Worm (Caenorhabditis elegans) whole organism, young adult: ENCODE data around the gene T09A12.8.

Source experiments
- B0261.1 ChIP-seq: sonication (generic microtip); optimal IDR thresholded peaks from 2 replicates; lab custom pipeline; 2016; ENCODE audit warnings: mild to moderate bottlenecking, missing genetic modification characterization, moderate library complexity, missing compliant biosample characterization
- C17E4.6 ChIP-seq: fragments of 200-800 bp; sonication (Bioruptor generic); IDR thresholded peaks from 2 replicates; pipeline ENCODE4 v1.3.6; 2022; ENCODE audit warnings: missing genetic modification reagents, missing genetic modification characterization, missing compliant biosample characterization
- F49E8.2 ChIP-seq: sonication (generic microtip); optimal IDR thresholded peaks from 3 replicates; lab custom pipeline; 2017; ENCODE audit warnings: missing genetic modification characterization, mild to moderate bottlenecking, missing compliant biosample characterization, antibody characterized with exemption, moderate library complexity; ENCODE audit not compliant: insufficient read depth
- F55B11.4 ChIP-seq: sonication (generic microtip); optimal IDR thresholded peaks from 2 replicates; lab custom pipeline; 2016; ENCODE audit warnings: missing compliant biosample characterization, missing genetic modification characterization, borderline replicate concordance; ENCODE audit not compliant: insufficient read depth
- F57A8.1 ChIP-seq: fragments of 200-800 bp; sonication (Bioruptor generic); optimal IDR thresholded peaks from 2 replicates; lab custom pipeline; 2018; ENCODE audit warnings: mild to moderate bottlenecking, missing genetic modification characterization, moderate library complexity, missing compliant biosample characterization
- T07F8.4 ChIP-seq: sonication (generic microtip); optimal IDR thresholded peaks from 2 replicates; lab custom pipeline; 2016; ENCODE audit warnings: mild to moderate bottlenecking, missing genetic modification characterization, moderate library complexity, missing compliant biosample characterization
- T26A5.8 ChIP-seq: sonication (generic microtip); optimal IDR thresholded peaks from 2 replicates; lab custom pipeline; 2016; ENCODE audit warnings: missing genetic modification characterization, missing compliant biosample characterization
- Y53G8AR.9 ChIP-seq: fragments of 200-800 bp; sonication (Bioruptor generic); conservative IDR thresholded peaks from 2 replicates; pipeline ENCODE4 v1.3.6; 2022; ENCODE audit warnings: missing genetic modification reagents, missing genetic modification characterization, missing compliant biosample characterization
- ZK185.1 ChIP-seq: sonication (generic microtip); optimal IDR thresholded peaks from 2 replicates; lab custom pipeline; 2016; ENCODE audit warnings: mild to moderate bottlenecking, missing genetic modification characterization, missing compliant biosample characterization; ENCODE audit not compliant: poor library complexity, severe bottlenecking
- athp-1 ChIP-seq: sonication (generic microtip); optimal IDR thresholded peaks from 2 replicates; lab custom pipeline; 2017; ENCODE audit warnings: mild to moderate bottlenecking, missing genetic modification characterization, missing compliant biosample characterization
- cebp-1 ChIP-seq, 2 experiments: fragments of 200-800 bp in 1 of 2; sonication (Bioruptor generic) in 1 of 2; sonication (generic microtip) in 1 of 2; IDR thresholded peaks in 1 of 2; optimal IDR thresholded peaks in 1 of 2; 2 replicates each; pipeline versions ENCODE4 v1.3.6 to Lab custom; 2017 to 2022; ENCODE audit warnings: missing compliant biosample characterization in 2 of 2, missing genetic modification characterization in 2 of 2, mild to moderate bottlenecking in 1 of 2, missing genetic modification reagents in 1 of 2, moderate library complexity in 1 of 2
- ceh-100 ChIP-seq: fragments of 200-800 bp; sonication (Bioruptor generic); IDR thresholded peaks from 2 replicates; pipeline ENCODE4 v1.3.6; 2022; ENCODE audit warnings: missing genetic modification reagents, missing genetic modification characterization, missing compliant biosample characterization
- ceh-79 ChIP-seq: sonication (generic microtip); optimal IDR thresholded peaks from 2 replicates; lab custom pipeline; 2017; ENCODE audit warnings: mild to moderate bottlenecking, missing genetic modification characterization, missing compliant biosample characterization
- chd-7 ChIP-seq: sonication (generic microtip); optimal IDR thresholded peaks from 2 replicates; lab custom pipeline; 2016; ENCODE audit warnings: mild to moderate bottlenecking, missing genetic modification characterization, moderate library complexity, missing compliant biosample characterization
- dox-1 ChIP-seq: fragments of 200-800 bp; sonication (Bioruptor generic); IDR thresholded peaks from 2 replicates; pipeline ENCODE4 v1.3.6; 2022; ENCODE audit warnings: missing genetic modification reagents, missing genetic modification characterization, missing compliant biosample characterization
- efl-1 ChIP-seq: fragments of 150-350 bp; optimal IDR thresholded peaks from 2 replicates; lab custom pipeline; 2014; ENCODE audit warnings: missing biosample characterization, missing genetic modification reagents, missing genetic modification characterization
- egl-44 ChIP-seq: fragments of 200-800 bp; sonication (Bioruptor generic); IDR thresholded peaks from 2 replicates; pipeline ENCODE4 v1.3.6; 2022; ENCODE audit warnings: missing genetic modification reagents, missing genetic modification characterization, missing compliant biosample characterization
- ets-4 ChIP-seq: fragments of 200-800 bp; sonication (Bioruptor generic); optimal IDR thresholded peaks from 2 replicates; lab custom pipeline; 2018; ENCODE audit warnings: mild to moderate bottlenecking, missing genetic modification characterization, missing compliant biosample characterization
- him-1 ChIP-seq: sonication (generic microtip); optimal IDR thresholded peaks from 2 replicates; lab custom pipeline; 2016; ENCODE audit warnings: missing genotype, missing genetic modification reagents, missing genetic modification characterization, missing compliant biosample characterization
- hmg-1.2 ChIP-seq: fragments of 200-800 bp; sonication (Bioruptor generic); IDR thresholded peaks from 2 replicates; pipeline ENCODE4 v1.3.6; 2022; ENCODE audit warnings: missing genetic modification reagents, missing genetic modification characterization, missing compliant biosample characterization
- hmg-20 ChIP-seq: fragments of 200-800 bp; sonication (Bioruptor generic); IDR thresholded peaks from 2 replicates; pipeline ENCODE4 v1.3.6; 2022; ENCODE audit warnings: missing genetic modification reagents, missing genetic modification characterization, missing compliant biosample characterization
- let-526 ChIP-seq: fragments of 200-800 bp; sonication (Bioruptor generic); IDR thresholded peaks from 2 replicates; pipeline ENCODE4 v1.3.6; 2022; ENCODE audit warnings: missing genetic modification reagents, missing genetic modification characterization, missing compliant biosample characterization
- let-607 ChIP-seq, 2 experiments: fragments of 200-800 bp in 1 of 2; sonication (Bioruptor generic) in 1 of 2; sonication (generic microtip) in 1 of 2; optimal IDR thresholded peaks; 2 replicates each; lab custom pipeline; 2016 to 2018; ENCODE audit warnings: mild to moderate bottlenecking in 2 of 2, missing compliant biosample characterization in 2 of 2, missing genetic modification characterization in 2 of 2, moderate library complexity in 2 of 2, missing genotype in 1 of 2
- lin-26 ChIP-seq: fragments of 200-800 bp; sonication (Bioruptor generic); IDR thresholded peaks from 2 replicates; pipeline ENCODE4 v1.3.6; 2022; ENCODE audit warnings: missing genetic modification reagents, missing genetic modification characterization, missing compliant biosample characterization
- lin-35 ChIP-seq, 3 experiments: fragments of 150-350 bp in 2 of 3; sonication (generic microtip) in 1 of 3; optimal IDR thresholded peaks; 2 replicates each; lab custom pipeline; 2014 to 2018; ENCODE audit warnings: missing biosample characterization in 3 of 3, missing genetic modification characterization in 3 of 3, missing genetic modification reagents in 3 of 3
- lin-54 ChIP-seq: fragments of 200-800 bp; sonication (Bioruptor generic); optimal IDR thresholded peaks from 2 replicates; lab custom pipeline; 2018; ENCODE audit warnings: mild to moderate bottlenecking, missing genetic modification characterization, missing compliant biosample characterization
- lsy-27 ChIP-seq: sonication (generic microtip); optimal IDR thresholded peaks from 2 replicates; lab custom pipeline; 2017; ENCODE audit warnings: missing genetic modification characterization, mild to moderate bottlenecking, missing compliant biosample characterization, antibody characterized with exemption, missing genotype, borderline replicate concordance; ENCODE audit not compliant: insufficient read depth
- madf-10 ChIP-seq: sonication (generic microtip); optimal IDR thresholded peaks from 2 replicates; lab custom pipeline; 2016; ENCODE audit warnings: mild to moderate bottlenecking, missing genetic modification characterization, missing compliant biosample characterization
- madf-3 ChIP-seq: fragments of 200-800 bp; sonication (Bioruptor generic); IDR thresholded peaks from 2 replicates; pipeline ENCODE4 v1.3.6; 2022; ENCODE audit warnings: missing genetic modification reagents, missing genetic modification characterization, missing compliant biosample characterization
- madf-8 ChIP-seq: fragments of 200-800 bp; sonication (Bioruptor generic); conservative IDR thresholded peaks from 2 replicates; pipeline ENCODE4 v1.3.6; 2022; ENCODE audit warnings: missing genetic modification reagents, missing genetic modification characterization, missing compliant biosample characterization
- mcd-1 ChIP-seq: fragments of 200-800 bp; sonication (Bioruptor generic); IDR thresholded peaks from 2 replicates; pipeline ENCODE4 v1.3.6; 2022; ENCODE audit warnings: missing genetic modification reagents, missing genetic modification characterization, missing compliant biosample characterization
- mel-28 ChIP-seq: sonication (generic microtip); optimal IDR thresholded peaks from 2 replicates; lab custom pipeline; 2016; ENCODE audit warnings: borderline replicate concordance, mild to moderate bottlenecking, missing genetic modification characterization, missing compliant biosample characterization
- mes-4 ChIP-seq: sonication (generic microtip); optimal IDR thresholded peaks from 2 replicates; lab custom pipeline; 2016; ENCODE audit warnings: missing genotype, missing genetic modification characterization, missing compliant biosample characterization
- nfya-1 ChIP-seq: sonication (generic microtip); optimal IDR thresholded peaks from 2 replicates; lab custom pipeline; 2017; ENCODE audit warnings: antibody characterized with exemption, missing compliant biosample characterization, missing genetic modification characterization, borderline replicate concordance; ENCODE audit not compliant: insufficient read depth
- nhr-179 ChIP-seq: sonication (generic microtip); optimal IDR thresholded peaks from 2 replicates; lab custom pipeline; 2016; ENCODE audit warnings: mild to moderate bottlenecking, missing genetic modification characterization, missing compliant biosample characterization
- nhr-27 ChIP-seq: fragments of 200-800 bp; sonication (Bioruptor generic); optimal IDR thresholded peaks from 2 replicates; lab custom pipeline; 2018; ENCODE audit warnings: mild to moderate bottlenecking, missing genetic modification characterization, moderate library complexity, missing compliant biosample characterization
- nhr-80 ChIP-seq: sonication (generic microtip); optimal IDR thresholded peaks from 2 replicates; lab custom pipeline; 2016; ENCODE audit warnings: missing genetic modification characterization, missing compliant biosample characterization
- nhr-90 ChIP-seq: sonication (generic microtip); optimal IDR thresholded peaks from 2 replicates; lab custom pipeline; 2016; ENCODE audit warnings: missing genotype, mild to moderate bottlenecking, missing genetic modification characterization, missing compliant biosample characterization
- rcor-1 ChIP-seq: fragments of 200-800 bp; sonication (Bioruptor generic); IDR thresholded peaks from 2 replicates; pipeline ENCODE4 v1.3.6; 2022; ENCODE audit warnings: missing genetic modification reagents, missing genetic modification characterization, missing compliant biosample characterization
- rpc-1 ChIP-seq, 2 experiments: fragments of 150-350 bp in 1 of 2; sonication (generic microtip) in 1 of 2; optimal IDR thresholded peaks; 2 replicates each; lab custom pipeline; 2014 to 2018; ENCODE audit warnings: missing biosample characterization in 1 of 2, missing genetic modification characterization in 1 of 2, missing genetic modification reagents in 1 of 2, missing genotype in 1 of 2
- sea-2 ChIP-seq: fragments of 200-800 bp; sonication (Bioruptor generic); IDR thresholded peaks from 2 replicates; pipeline ENCODE4 v1.3.6; 2022; ENCODE audit warnings: missing genetic modification characterization, missing compliant biosample characterization
- snpc-4 ChIP-seq, 5 experiments: fragments of 150-350 bp in 1 of 5; sonication (generic microtip) in 4 of 5; optimal IDR thresholded peaks; 2 replicates each; lab custom pipeline; 2014 to 2018; ENCODE audit warnings: missing genetic modification characterization in 5 of 5, missing biosample characterization in 3 of 5, antibody characterized with exemption in 2 of 5, mild to moderate bottlenecking in 2 of 5, missing compliant biosample characterization in 2 of 5, missing genotype in 2 of 5, moderate library complexity in 2 of 5, missing genetic modification reagents in 1 of 5
- tlf-1 ChIP-seq: fragments of 200-800 bp; sonication (Bioruptor generic); optimal IDR thresholded peaks from 2 replicates; lab custom pipeline; 2018; ENCODE audit warnings: mild to moderate bottlenecking, missing genetic modification characterization, missing compliant biosample characterization
- zfh-2 ChIP-seq: fragments of 200-800 bp; sonication (Bioruptor generic); conservative IDR thresholded peaks from 2 replicates; pipeline ENCODE4 v1.3.6; 2022; ENCODE audit warnings: missing genetic modification reagents, missing genetic modification characterization, missing compliant biosample characterization
- ztf-6 ChIP-seq: fragments of 200-800 bp; sonication (Bioruptor generic); IDR thresholded peaks from 2 replicates; pipeline ENCODE4 v1.3.6; 2022; ENCODE audit warnings: missing genetic modification reagents, missing genetic modification characterization, missing compliant biosample characterization

T09A12.8 gene

ce11 chrIV:8252856-8253255 lies 9.4 kb upstream of the T09A12.8 start (continued):
- TF ChIP-seq Y53G8AR.9 (0 out of 2 replicates have a peak, but pooled peaks have one; percentile 35), rcor-1 (peak; percentile 71), ceh-100 (GFP tag; lab: Robert Waterston, UW) (peak; percentile 66), nhr-80 (tag; lab: Kevin White, UChicago) (peak; percentile 53), lin-54 (GFP tag; lab: Kevin White, UChicago) (peak; percentile 70), tlf-1 (GFP tag; lab: Kevin White, UChicago) (peak; percentile 69), chd-7 (tag; lab: Kevin White, UChicago) (no peak), B0261.1 (peak; percentile 91), snpc-4 (GFP tag; optimal IDR thresholded peaks at IDR 0.05; lab: Kevin White, UChicago) (peak; percentile 82), snpc-4 (tag; optimal IDR thresholded peaks at IDR 0.05; lab: Kevin White, UChicago) (peak; percentile 37 to 82 (median 66)), cebp-1 (GFP tag; IDR thresholded peaks at IDR 0.05; lab: Robert Waterston, UW) (no peak), cebp-1 (tag; optimal IDR thresholded peaks at IDR 0.05; lab: Kevin White, UChicago) (peak; percentile 80), ceh-79 (tag; lab: Kevin White, UChicago) (peak; percentile 75), lin-26 (GFP tag; lab: Robert Waterston, UW) (peak; percentile 97), rpc-1 (optimal IDR thresholded peaks at IDR 0.05; lab: Kevin White, UChicago) (peak; percentile 94), rpc-1 (tag; optimal IDR thresholded peaks at IDR 0.05; lab: Kevin White, UChicago) (peak; percentile 99), lsy-27 (tag; lab: Kevin White, UChicago) (peak; percentile 35), dox-1 (GFP tag; lab: Robert Waterston, UW) (no peak; the same call in 1 of the 2 replicates), ZK185.1 (tag; lab: Kevin White, UChicago) (peak; percentile 78), madf-8 (GFP tag; lab: Robert Waterston, UW) (no peak), T07F8.4 (tag; lab: Kevin White, UChicago) (peak; percentile 75), athp-1 (tag; lab: Kevin White, UChicago) (peak; percentile 86), hmg-20 (no peak; the same call in 1 of the 2 replicates), nhr-179 (tag; lab: Kevin White, UChicago) (peak; percentile 62), T26A5.8 (tag; lab: Kevin White, UChicago) (peak; percentile 68), lin-35 (GFP tag; optimal IDR thresholded peaks at IDR 0.05; lab: Kevin White, UChicago) (peak in 1 of 3 experiments; percentile 75), mel-28 (tag; lab: Kevin White, UChicago) (peak; percentile 88), him-1 (peak; percentile 98), ets-4 (GFP tag; lab: Kevin White, UChicago) (peak; percentile 51), egl-44 (GFP tag; lab: Robert Waterston, UW) (peak; percentile 60; the same call in 1 of the 2 replicates), ztf-6 (peak; percentile 77; the same call in 1 of the 2 replicates), zfh-2 (GFP tag; lab: Robert Waterston, UW) (no peak), mes-4 (peak; percentile 85), let-607 (tag; optimal IDR thresholded peaks at IDR 0.05; lab: Kevin White, UChicago) (peak; percentile 31 to 38), mcd-1 (GFP tag; lab: Robert Waterston, UW) (no peak; the same call in 1 of the 2 replicates), hmg-1.2 (GFP tag; lab: Robert Waterston, UW) (peak; percentile 71), madf-10 (tag; lab: Kevin White, UChicago) (peak; percentile 85), F49E8.2 (tag; lab: Kevin White, UChicago) (peak; percentile 88), nhr-90 (tag; lab: Kevin White, UChicago) (peak; percentile 96), let-526 (GFP tag; lab: Robert Waterston, UW) (peak; percentile 66; the same call in 1 of the 2 replicates), F55B11.4 (tag; lab: Kevin White, UChicago) (no peak), nhr-27 (tag; lab: Kevin White, UChicago) (peak; percentile 54), nfya-1 (no peak), efl-1 (GFP tag; lab: Kevin White, UChicago) (peak; percentile 7), sea-2 (GFP tag; lab: Robert Waterston, UW) (no peak), C17E4.6 (0 out of 2 replicates have a peak, but pooled peaks have one; percentile 50), F57A8.1 (peak; percentile 75), madf-3 (GFP tag; lab: Robert Waterston, UW) (peak; percentile 81)
